Fruit fly (Drosophila melanogaster) whole organism, wandering third instar larva: ENCODE results near the gene BckdhA.

ENCODE experiments used
- Abd-B ChIP-seq: fragments of >200 bp; optimal IDR thresholded peaks from 2 replicates; lab custom pipeline; 2017; ENCODE audit warnings: missing biosample characterization, missing genetic modification characterization
- Dfd ChIP-seq: fragments of >200 bp; optimal IDR thresholded peaks from 2 replicates; lab custom pipeline; 2017; ENCODE audit warnings: missing biosample characterization, missing genetic modification characterization
- Jra ChIP-seq: sonication (Bioruptor generic); optimal IDR thresholded peaks from 2 replicates; lab custom pipeline; 2016; ENCODE audit warnings: missing biosample characterization, missing genetic modification characterization
- Myc ChIP-seq: fragments of >200 bp; optimal IDR thresholded peaks from 2 replicates; lab custom pipeline; 2017
- fru ChIP-seq: fragments of 200-800 bp; sonication (Bioruptor generic); optimal IDR thresholded peaks from 3 replicates; lab custom pipeline; 2016; ENCODE audit warnings: missing biosample characterization, mild to moderate bottlenecking, missing genetic modification characterization
- jim ChIP-seq: fragments of 175-275, 200-325 bp; sonication (Bioruptor generic); optimal IDR thresholded peaks from 2 replicates; lab custom pipeline; 2016; ENCODE audit warnings: missing biosample characterization, mild to moderate bottlenecking, missing genetic modification characterization
- lola ChIP-seq: fragments of >200 bp; optimal IDR thresholded peaks from 2 replicates; lab custom pipeline; 2017; ENCODE audit warnings: missing biosample characterization, missing genetic modification characterization
- psq ChIP-seq: fragments of 200-800 bp; sonication (Bioruptor generic); optimal IDR thresholded peaks from 3 replicates; lab custom pipeline; 2017; ENCODE audit warnings: missing biosample characterization, mild to moderate bottlenecking, missing genetic modification characterization, moderate library complexity
- sage ChIP-seq: fragments of 200-800 bp; sonication (Bioruptor generic); optimal IDR thresholded peaks from 2 replicates; lab custom pipeline; 2016; ENCODE audit warnings: missing biosample characterization, mild to moderate bottlenecking, missing genetic modification characterization
- tai ChIP-seq: sonication (Bioruptor generic); optimal IDR thresholded peaks from 2 replicates; lab custom pipeline; 2016; ENCODE audit warnings: missing biosample characterization, missing genetic modification characterization

dm6 chr3R:9594839-9595238 lies 39.3 kb downstream of the BckdhA start:
- TF ChIP-seq fru (no peak), Myc (lab: Kevin White, UChicago) (no peak), sage (GFP tag; lab: Kevin White, UChicago) (no peak), psq (GFP tag; lab: Kevin White, UChicago) (no peak), tai (GFP tag; lab: Kevin White, UChicago) (no peak), Dfd (GFP tag; lab: Kevin White, UChicago) (no peak), Jra (no peak), Abd-B (GFP tag; lab: Kevin White, UChicago) (no peak), jim (GFP tag; lab: Kevin White, UChicago) (no peak), lola (GFP tag; lab: Kevin White, UChicago) (no peak)
